Worm (Caenorhabditis elegans) whole organism, midembryonic: Measurements from ENCODE around the gene gst-5.
"Not testable (repeated sequence)": the region's sequence is repeated elsewhere in the genome, so short reads cannot be mapped to it uniquely, and the experiment has no call there.

ENCODE experiments used
- T22C8.4 ChIP-seq: fragments of 200-800 bp; sonication (Bioruptor generic); IDR thresholded peaks from 2 replicates; pipeline ENCODE4 v1.3.6; 2022; ENCODE audit warnings: missing genetic modification characterization, missing compliant biosample characterization
- flt-1 ChIP-seq: fragments of 200-800 bp; sonication (Bioruptor generic); IDR thresholded peaks from 2 replicates; pipeline ENCODE4 v1.3.6; 2022; ENCODE audit warnings: missing genetic modification characterization, missing compliant biosample characterization
- klf-2 ChIP-seq: fragments of 200-800 bp; sonication (Bioruptor generic); conservative IDR thresholded peaks from 2 replicates; pipeline ENCODE4 v1.3.6; 2022; ENCODE audit warnings: missing genetic modification reagents, missing genetic modification characterization, missing compliant biosample characterization
- med-1 ChIP-seq: sonication (generic microtip); optimal IDR thresholded peaks from 2 replicates; lab custom pipeline; 2017; ENCODE audit warnings: missing genetic modification characterization, mild to moderate bottlenecking, missing compliant biosample characterization, antibody characterized with exemption, missing genetic modification reagents; ENCODE audit not compliant: insufficient read depth
- ref-1 ChIP-seq: fragments of 200-800 bp; sonication (Bioruptor generic); conservative IDR thresholded peaks from 2 replicates; pipeline ENCODE4 v1.3.6; 2022; ENCODE audit warnings: missing genetic modification reagents, missing genetic modification characterization, missing compliant biosample characterization
- tab-1 ChIP-seq: fragments of 200-800 bp; sonication (Bioruptor generic); IDR thresholded peaks from 2 replicates; pipeline ENCODE4 v1.3.6; 2022; ENCODE audit warnings: missing genetic modification characterization, missing compliant biosample characterization
- ztf-23 ChIP-seq: fragments of 200-800 bp; sonication (Bioruptor generic); IDR thresholded peaks from 2 replicates; pipeline ENCODE4 v1.3.6; 2022; ENCODE audit warnings: missing genetic modification reagents, missing genetic modification characterization, missing compliant biosample characterization
- ztf-29 ChIP-seq: fragments of 200-800 bp; sonication (Bioruptor generic); IDR thresholded peaks from 2 replicates; pipeline ENCODE4 v1.3.6; 2022; ENCODE audit warnings: missing genetic modification reagents, missing genetic modification characterization, missing compliant biosample characterization

- TF ChIP-seq ztf-29 (GFP tag; lab: Robert Waterston, UW); flt-1; klf-2 (GFP tag; lab: Robert Waterston, UW); ztf-23 (GFP tag; lab: Robert Waterston, UW); ref-1 (GFP tag; lab: Robert Waterston, UW); T22C8.4 (GFP tag; lab: Robert Waterston, UW); tab-1 (GFP tag; lab: Robert Waterston, UW); med-1: not testable (repeated sequence)
Measured at ce11 chrII:10904379-10904778, 45.8 kb upstream of the gst-5 start, which contains the start of gene sra-12.
